Fruit fly (Drosophila melanogaster) whole organism, embryonic: Measurements from ENCODE around the gene Rab35.

Experiments
- Antp ChIP-seq: fragments of 200-800 bp; sonication (Bioruptor generic); optimal IDR thresholded peaks from 3 replicates; lab custom pipeline; 2016; ENCODE audit warnings: missing biosample characterization, missing genetic modification characterization
- B-H2 ChIP-seq: fragments of 200-800 bp; sonication (Bioruptor generic); optimal IDR thresholded peaks from 2 replicates; lab custom pipeline; 2018; ENCODE audit warnings: missing biosample characterization, mild to moderate bottlenecking, missing genetic modification characterization
- Bdp1 ChIP-seq: fragments of 200-800 bp; sonication (Bioruptor generic); optimal IDR thresholded peaks from 3 replicates; lab custom pipeline; 2016; ENCODE audit warnings: missing biosample characterization, missing genetic modification characterization
- Bteb2 ChIP-seq: fragments of 200-800 bp; sonication (Bioruptor generic); optimal IDR thresholded peaks from 2 replicates; lab custom pipeline; 2016; ENCODE audit warnings: missing biosample characterization, missing genetic modification characterization
- CG10267 ChIP-seq: fragments of 200-800 bp; sonication (Bioruptor generic); optimal IDR thresholded peaks from 2 replicates; lab custom pipeline; 2018; ENCODE audit warnings: missing biosample characterization, mild to moderate bottlenecking, missing genetic modification characterization, moderate library complexity
- CG10565 ChIP-seq: fragments of 200-800 bp; sonication (Bioruptor generic); optimal IDR thresholded peaks from 3 replicates; lab custom pipeline; 2016; ENCODE audit warnings: missing biosample characterization, mild to moderate bottlenecking, missing genetic modification characterization
- CG11093 ChIP-seq: fragments of 200-800 bp; sonication (Bioruptor generic); IDR thresholded peaks from 3 replicates; pipeline ENCODE4 v1.3.6; 2022; ENCODE audit warnings: missing biosample characterization, missing genetic modification characterization
- CG11398 ChIP-seq: fragments of 200-800 bp; sonication (Bioruptor generic); optimal IDR thresholded peaks from 2 replicates; lab custom pipeline; 2016; ENCODE audit warnings: missing biosample characterization, missing genetic modification characterization
- CG12071 ChIP-seq: fragments of 200-800 bp; sonication (Bioruptor generic); optimal IDR thresholded peaks from 3 replicates; lab custom pipeline; 2018; ENCODE audit warnings: missing biosample characterization, mild to moderate bottlenecking, missing genetic modification characterization
- CG13296 ChIP-seq: fragments of 200-800 bp; sonication (Bioruptor generic); optimal IDR thresholded peaks from 3 replicates; lab custom pipeline; 2018; ENCODE audit warnings: missing biosample characterization, mild to moderate bottlenecking, missing genetic modification characterization
- CG13775 ChIP-seq: fragments of 200-800 bp; sonication (Bioruptor generic); optimal IDR thresholded peaks from 3 replicates; lab custom pipeline; 2017; ENCODE audit warnings: missing biosample characterization, mild to moderate bottlenecking, missing genetic modification characterization
- CG14050 ChIP-seq: fragments of 200-800 bp; sonication (Bioruptor generic); IDR thresholded peaks from 3 replicates; pipeline ENCODE4 v1.3.6; 2022; ENCODE audit warnings: missing biosample characterization, missing genetic modification characterization
- CG15696 ChIP-seq: fragments of 200-800 bp; sonication (Bioruptor generic); optimal IDR thresholded peaks from 2 replicates; lab custom pipeline; 2019; ENCODE audit warnings: missing biosample characterization, mild to moderate bottlenecking, missing genetic modification characterization, moderate library complexity
- CG17328 ChIP-seq: fragments of 200-800 bp; sonication (Bioruptor generic); IDR thresholded peaks from 2 replicates; pipeline ENCODE4 v1.3.6; 2022; ENCODE audit warnings: missing biosample characterization, missing genetic modification characterization
- CG17385 ChIP-seq: fragments of 200-800 bp; sonication (Bioruptor generic); optimal IDR thresholded peaks from 3 replicates; lab custom pipeline; 2018; ENCODE audit warnings: missing biosample characterization, mild to moderate bottlenecking, missing genetic modification characterization
- CG1792 ChIP-seq: fragments of 200-800 bp; sonication (Bioruptor generic); optimal IDR thresholded peaks from 2 replicates; lab custom pipeline; 2016; ENCODE audit warnings: missing biosample characterization, missing genetic modification characterization
- CG2678 ChIP-seq: fragments of 200-800 bp; sonication (Bioruptor generic); optimal IDR thresholded peaks from 3 replicates; lab custom pipeline; 2019; ENCODE audit warnings: missing biosample characterization, mild to moderate bottlenecking, missing genetic modification characterization, moderate library complexity
- CG4854 ChIP-seq: fragments of 200-800 bp; sonication (Bioruptor generic); optimal IDR thresholded peaks from 2 replicates; lab custom pipeline; 2016; ENCODE audit warnings: missing biosample characterization, missing genetic modification characterization, inconsistent platforms
- CG6175 ChIP-seq: fragments of 200-800 bp; sonication (Bioruptor generic); IDR thresholded peaks from 3 replicates; pipeline ENCODE4 v1.3.6; 2022; ENCODE audit warnings: missing biosample characterization, missing genetic modification characterization
- CG6765 ChIP-seq: fragments of 200-800 bp; sonication (Bioruptor generic); optimal IDR thresholded peaks from 3 replicates; lab custom pipeline; 2017; ENCODE audit warnings: missing biosample characterization, mild to moderate bottlenecking, missing genetic modification characterization
- CG8290 ChIP-seq, 3 experiments: fragments of 200-800 bp; sonication (Bioruptor generic); optimal IDR thresholded peaks; 2 replicates each; lab custom pipeline; 2016 to 2019; ENCODE audit warnings: missing biosample characterization in 3 of 3, missing genetic modification characterization in 3 of 3, mild to moderate bottlenecking in 2 of 3, moderate library complexity in 1 of 3
- CG8478 ChIP-seq: fragments of >200 bp; optimal IDR thresholded peaks from 2 replicates; lab custom pipeline; 2018
- CG8924 ChIP-seq: fragments of 200-800 bp; optimal IDR thresholded peaks from 3 replicates; lab custom pipeline; 2019; ENCODE audit warnings: missing biosample characterization, mild to moderate bottlenecking, missing genetic modification characterization, moderate library complexity
- Dad ChIP-seq: fragments of 200-800 bp; sonication (Bioruptor generic); optimal IDR thresholded peaks from 3 replicates; lab custom pipeline; 2016; ENCODE audit warnings: missing biosample characterization, missing genetic modification characterization
- Doc3 ChIP-seq: fragments of 200-800 bp; sonication (Bioruptor generic); IDR thresholded peaks from 3 replicates; pipeline ENCODE4 v1.3.6; 2022; ENCODE audit warnings: missing biosample characterization, missing genetic modification characterization; ENCODE audit not compliant: partially characterized antibody
- Drgx ChIP-seq: fragments of 200-800 bp; sonication (Bioruptor generic); IDR thresholded peaks from 2 replicates; pipeline ENCODE4 v1.3.6; 2022; ENCODE audit warnings: missing biosample characterization, missing genetic modification characterization
- Ets97D ChIP-seq: fragments of 200-800 bp; sonication (Bioruptor generic); optimal IDR thresholded peaks from 3 replicates; lab custom pipeline; 2016; ENCODE audit warnings: missing biosample characterization, missing genetic modification characterization
- Fer2 ChIP-seq: fragments of 200-800 bp; sonication (Bioruptor generic); optimal IDR thresholded peaks from 2 replicates; lab custom pipeline; 2018; ENCODE audit warnings: missing biosample characterization, mild to moderate bottlenecking, missing genetic modification characterization, moderate library complexity
- H15 ChIP-seq: fragments of 200-800 bp; sonication (Bioruptor generic); IDR thresholded peaks from 3 replicates; pipeline ENCODE4 v1.3.6; 2022; ENCODE audit warnings: missing biosample characterization, missing genetic modification characterization
- Hsf ChIP-seq: fragments of 200-800 bp; sonication (Bioruptor generic); optimal IDR thresholded peaks from 3 replicates; lab custom pipeline; 2016; ENCODE audit warnings: missing biosample characterization, missing genetic modification characterization
- Jarid2 ChIP-seq: fragments of 200-800 bp; sonication (Bioruptor generic); optimal IDR thresholded peaks from 3 replicates; lab custom pipeline; 2017; ENCODE audit warnings: mild to moderate bottlenecking, missing biosample characterization, missing genetic modification reagents, missing genetic modification characterization
- Lhr ChIP-seq: fragments of 200-800 bp; sonication (Bioruptor generic); optimal IDR thresholded peaks from 3 replicates; lab custom pipeline; 2017; ENCODE audit warnings: mild to moderate bottlenecking, missing biosample characterization, missing genetic modification reagents, missing genetic modification characterization
- NC2α ChIP-seq: fragments of 200-800 bp; sonication (Bioruptor generic); optimal IDR thresholded peaks from 2 replicates; lab custom pipeline; 2016; ENCODE audit warnings: missing biosample characterization, missing genetic modification characterization
- NFAT ChIP-seq: fragments of 200-800 bp; sonication (Bioruptor generic); IDR thresholded peaks from 2 replicates; pipeline ENCODE4 v1.3.6; 2022; ENCODE audit warnings: missing biosample characterization, missing genetic modification characterization
- Optix ChIP-seq: fragments of 200-800 bp; sonication (Bioruptor generic); IDR thresholded peaks from 3 replicates; pipeline ENCODE4 v1.3.6; 2022; ENCODE audit warnings: missing biosample characterization, missing genetic modification characterization
- Sin3A ChIP-seq: fragments of >200 bp; optimal IDR thresholded peaks from 2 replicates; lab custom pipeline; 2018
- ato ChIP-seq: fragments of 200-800 bp; sonication (Bioruptor generic); IDR thresholded peaks from 2 replicates; pipeline ENCODE4 v1.3.6; 2022; ENCODE audit warnings: missing biosample characterization, missing genetic modification characterization; ENCODE audit not compliant: partially characterized antibody
- bbx ChIP-seq: fragments of 200-800 bp; sonication (Bioruptor generic); IDR thresholded peaks from 2 replicates; pipeline ENCODE4 v1.3.6; 2022; ENCODE audit warnings: missing biosample characterization, missing genetic modification characterization; ENCODE audit not compliant: partially characterized antibody
- dati ChIP-seq: fragments of 200-800 bp; sonication (Bioruptor generic); IDR thresholded peaks from 2 replicates; pipeline ENCODE4 v1.3.6; 2022; ENCODE audit warnings: missing biosample characterization, missing genetic modification characterization
- fu2 ChIP-seq: fragments of 200-800 bp; sonication (Bioruptor generic); optimal IDR thresholded peaks from 2 replicates; lab custom pipeline; 2016; ENCODE audit warnings: missing biosample characterization, missing genetic modification characterization
- gfzf ChIP-seq: fragments of 200-800 bp; sonication (Bioruptor generic); optimal IDR thresholded peaks from 2 replicates; lab custom pipeline; 2016; ENCODE audit warnings: missing biosample characterization, mild to moderate bottlenecking, missing genetic modification characterization, moderate library complexity
- ken ChIP-seq: fragments of 200-800 bp; sonication (Bioruptor generic); IDR thresholded peaks from 3 replicates; pipeline ENCODE4 v1.3.6; 2022; ENCODE audit warnings: missing biosample characterization, missing genetic modification characterization
- knrl ChIP-seq: fragments of 200-800 bp; sonication (Bioruptor generic); IDR thresholded peaks from 3 replicates; pipeline ENCODE4 v1.3.6; 2022; ENCODE audit warnings: missing biosample characterization, missing genetic modification characterization; ENCODE audit not compliant: partially characterized antibody
- maf-S ChIP-seq: fragments of 200-800 bp; sonication (Bioruptor generic); optimal IDR thresholded peaks from 2 replicates; lab custom pipeline; 2016; ENCODE audit warnings: missing biosample characterization, missing genetic modification characterization
- otp ChIP-seq: fragments of 200-800 bp; sonication (Bioruptor generic); IDR thresholded peaks from 3 replicates; pipeline ENCODE4, ENCODE4 v1.3.6; 2022; ENCODE audit warnings: missing biosample characterization, missing genetic modification characterization
- pho ChIP-seq: fragments of 200-800 bp; sonication (Bioruptor generic); optimal IDR thresholded peaks from 2 replicates; lab custom pipeline; 2016; ENCODE audit warnings: missing biosample characterization, missing genetic modification characterization
- sc ChIP-seq, 3 experiments: fragments of >200 bp in 2 of 3; fragments of 200-800 bp in 1 of 3; sonication (Bioruptor generic) in 1 of 3; optimal IDR thresholded peaks; 2 replicates in 2 of 3; 3 replicates in 1 of 3; lab custom pipeline; 2017; ENCODE audit warnings: mild to moderate bottlenecking in 1 of 3, missing biosample characterization in 1 of 3, missing genetic modification characterization in 1 of 3, missing genetic modification reagents in 1 of 3
- sd ChIP-seq: fragments of 200-800 bp; sonication (Bioruptor generic); optimal IDR thresholded peaks from 3 replicates; lab custom pipeline; 2018; ENCODE audit warnings: missing biosample characterization, mild to moderate bottlenecking, missing genetic modification characterization, moderate library complexity
- sim ChIP-seq: fragments of 200-800 bp; sonication (Bioruptor generic); IDR thresholded peaks from 2 replicates; pipeline ENCODE4 v1.3.6; 2022; ENCODE audit warnings: missing biosample characterization, missing genetic modification characterization
- ttk ChIP-seq: fragments of 200-800 bp; sonication (Bioruptor generic); IDR thresholded peaks from 2 replicates; pipeline ENCODE4 v2.1.2; 2022; ENCODE audit warnings: missing biosample characterization, missing genetic modification characterization
- tup ChIP-seq: fragments of 200-800 bp; sonication (Bioruptor generic); optimal IDR thresholded peaks from 2 replicates; lab custom pipeline; 2016; ENCODE audit warnings: missing biosample characterization, mild to moderate bottlenecking, missing genetic modification characterization, moderate library complexity

Gene Rab35

dm6 chrX:20173464-20173995 is 13.9 kb upstream of the Rab35 start, which contains the start of gene AnxB10 (continued):
- TF ChIP-seq CG2678 (tag; lab: Kevin White, UChicago) (peak; percentile 79), gfzf (GFP tag; lab: Kevin White, UChicago) (no peak), CG13775 (peak; percentile 50), Hsf (GFP tag; lab: Kevin White, UChicago) (peak; percentile 62), pho (GFP tag; lab: Kevin White, UChicago) (no peak), CG8478 (lab: Kevin White, UChicago) (no peak), Optix (no peak), ttk (peak; percentile 59), Jarid2 (peak; percentile 10), CG11398 (no peak), fu2 (no peak), Doc3 (GFP tag; lab: Robert Waterston, UW) (no peak), maf-S (GFP tag; lab: Kevin White, UChicago) (peak; percentile 12), dati (GFP tag; lab: Robert Waterston, UW) (no peak), Drgx (GFP tag; lab: Robert Waterston, UW) (peak; percentile 93), otp (GFP tag; lab: Robert Waterston, UW) (no peak), CG17385 (GFP tag; lab: Kevin White, UChicago) (peak; percentile 39), CG15696 (tag; lab: Kevin White, UChicago) (no peak), sim (GFP tag; lab: Robert Waterston, UW) (no peak; the same call in 1 of the 2 replicates), CG10267 (tag; lab: Kevin White, UChicago) (peak; percentile 46), NFAT (no peak), Ets97D (GFP tag; lab: Kevin White, UChicago) (peak; percentile 16), Sin3A (lab: Kevin White, UChicago) (no peak), Antp (no peak), H15 (GFP tag; lab: Robert Waterston, UW) (0 out of 3 replicates have a peak, but pooled peaks have one; percentile 24), CG13296 (GFP tag; lab: Kevin White, UChicago) (peak; percentile 74), sd (tag; lab: Kevin White, UChicago) (no peak), CG8924 (tag; lab: Kevin White, UChicago) (peak; percentile 49), CG12071 (GFP tag; lab: Kevin White, UChicago) (peak; percentile 44), bbx (GFP tag; lab: Robert Waterston, UW) (no peak), CG6175 (GFP tag; lab: Robert Waterston, UW) (no peak), CG14050 (GFP tag; lab: Robert Waterston, UW) (no peak), CG1792 (GFP tag; lab: Kevin White, UChicago) (peak; percentile 76), CG11093 (peak; percentile 68; the same call in 1 of the 3 replicates), CG6765 (peak; percentile 33), CG17328 (no peak), CG10565 (GFP tag; lab: Kevin White, UChicago) (no peak), NC2α (GFP tag; lab: Kevin White, UChicago) (no peak), tup (GFP tag; lab: Kevin White, UChicago) (peak; percentile 14), Bdp1 (GFP tag; lab: Kevin White, UChicago) (peak; percentile 1), Fer2 (peak; percentile 6), ken (GFP tag; lab: Robert Waterston, UW) (no peak), Lhr (GFP tag; lab: Kevin White, UChicago) (no peak), B-H2 (GFP tag; lab: Kevin White, UChicago) (no peak), sc (optimal IDR thresholded peaks at IDR 0.05; lab: Kevin White, UChicago) (no peak), sc (GFP tag; optimal IDR thresholded peaks at IDR 0.05; lab: Kevin White, UChicago) (peak; percentile 20), knrl (GFP tag; lab: Robert Waterston, UW) (no peak), Dad (GFP tag; lab: Kevin White, UChicago) (peak; percentile 12), CG4854 (GFP tag; lab: Kevin White, UChicago) (peak; percentile 24), Bteb2 (GFP tag; lab: Kevin White, UChicago) (no peak), ato (GFP tag; lab: Robert Waterston, UW) (no peak), CG8290 (GFP tag; optimal IDR thresholded peaks at IDR 0.05; lab: Kevin White, UChicago) (no peak), CG8290 (tag; optimal IDR thresholded peaks at IDR 0.05; lab: Kevin White, UChicago) (no peak)
